Fruit fly (Drosophila melanogaster) whole organism, prepupa: ENCODE data around the gene Lgr4.

ENCODE experiments used
- Blimp-1 ChIP-seq: fragments of 200-800 bp; sonication (Bioruptor generic); optimal IDR thresholded peaks from 3 replicates; lab custom pipeline; 2017; ENCODE audit warnings: missing biosample characterization, missing genetic modification characterization, mild to moderate bottlenecking, moderate library complexity, missing genetic modification reagents
- CG10669 ChIP-seq: fragments of 200-800 bp; sonication (Bioruptor generic); optimal IDR thresholded peaks from 3 replicates; lab custom pipeline; 2018; ENCODE audit warnings: missing biosample characterization, mild to moderate bottlenecking, missing genetic modification characterization, moderate library complexity
- CG11762 ChIP-seq: fragments of 200-800 bp; sonication (Bioruptor generic); optimal IDR thresholded peaks from 3 replicates; lab custom pipeline; 2016; ENCODE audit warnings: missing biosample characterization, missing genetic modification characterization; ENCODE audit not compliant: insufficient read depth
- CG15336 ChIP-seq: fragments of 200-800 bp; sonication (Bioruptor generic); IDR thresholded peaks from 2 replicates; pipeline ENCODE4 v1.3.6; 2022; ENCODE audit warnings: missing biosample characterization, missing genetic modification characterization
- CG1621 ChIP-seq: fragments of 200-800 bp; sonication (Bioruptor generic); optimal IDR thresholded peaks from 3 replicates; lab custom pipeline; 2018; ENCODE audit warnings: missing biosample characterization, mild to moderate bottlenecking, missing genetic modification characterization
- CG16779 ChIP-seq: fragments of 200-800 bp; sonication (Bioruptor generic); optimal IDR thresholded peaks from 3 replicates; lab custom pipeline; 2017; ENCODE audit warnings: missing biosample characterization, mild to moderate bottlenecking, missing genetic modification characterization
- CG3032 ChIP-seq: fragments of 200-800 bp; optimal IDR thresholded peaks from 2 replicates; lab custom pipeline; 2019; ENCODE audit warnings: missing biosample characterization, mild to moderate bottlenecking, missing genetic modification characterization, moderate library complexity
- CG31627 ChIP-seq: fragments of 200-800 bp; sonication (Bioruptor generic); optimal IDR thresholded peaks from 3 replicates; lab custom pipeline; 2016; ENCODE audit warnings: missing biosample characterization, missing genetic modification characterization
- CG3919 ChIP-seq: fragments of 200-800 bp; sonication (Bioruptor generic); optimal IDR thresholded peaks from 3 replicates; lab custom pipeline; 2016; ENCODE audit warnings: missing biosample characterization, missing genetic modification characterization
- CG4318 ChIP-seq: fragments of 200-800 bp; sonication (Bioruptor generic); optimal IDR thresholded peaks from 3 replicates; lab custom pipeline; 2017; ENCODE audit warnings: missing biosample characterization, mild to moderate bottlenecking, missing genetic modification characterization
- CG6163 ChIP-seq: fragments of 200-800 bp; sonication (Bioruptor generic); IDR thresholded peaks from 3 replicates; pipeline ENCODE4 v1.3.6; 2022; ENCODE audit warnings: missing biosample characterization, missing genetic modification characterization
- CG6276 ChIP-seq: fragments of 200-800 bp; sonication (Bioruptor generic); optimal IDR thresholded peaks from 2 replicates; lab custom pipeline; 2017; ENCODE audit warnings: missing biosample characterization, mild to moderate bottlenecking, missing genetic modification characterization
- CG6792 ChIP-seq: fragments of 200-800 bp; sonication (Bioruptor generic); optimal IDR thresholded peaks from 3 replicates; lab custom pipeline; 2016; ENCODE audit warnings: missing biosample characterization, missing genetic modification characterization
- CG6808 ChIP-seq: fragments of 200-800 bp; sonication (Bioruptor generic); optimal IDR thresholded peaks from 3 replicates; lab custom pipeline; 2017; ENCODE audit warnings: missing biosample characterization, missing genetic modification characterization, mild to moderate bottlenecking, moderate library complexity, missing genetic modification reagents
- CG6854 ChIP-seq: fragments of 200-800 bp; sonication (Bioruptor generic); optimal IDR thresholded peaks from 2 replicates; lab custom pipeline; 2017; ENCODE audit warnings: missing biosample characterization, mild to moderate bottlenecking, missing genetic modification characterization
- CG7368 ChIP-seq: fragments of 200-800 bp; sonication (Bioruptor generic); optimal IDR thresholded peaks from 3 replicates; lab custom pipeline; 2016; ENCODE audit warnings: missing biosample characterization, missing genetic modification characterization
- CG8119 ChIP-seq: fragments of 200-800 bp; sonication (Bioruptor generic); IDR thresholded peaks from 3 replicates; pipeline ENCODE4 v1.3.6; 2022; ENCODE audit warnings: missing biosample characterization, missing genetic modification characterization
- CG8319 ChIP-seq: fragments of 200-800 bp; sonication (Bioruptor generic); optimal IDR thresholded peaks from 3 replicates; lab custom pipeline; 2016; ENCODE audit warnings: missing biosample characterization, missing genetic modification characterization
- CG8632 ChIP-seq: fragments of 200-800 bp; sonication (Bioruptor generic); optimal IDR thresholded peaks from 3 replicates; lab custom pipeline; 2016; ENCODE audit warnings: missing biosample characterization, missing genetic modification characterization
- CG9139 ChIP-seq: fragments of 200-800 bp; sonication (Bioruptor generic); optimal IDR thresholded peaks from 3 replicates; lab custom pipeline; 2017; ENCODE audit warnings: missing biosample characterization, mild to moderate bottlenecking, missing genetic modification characterization
- Eip75B ChIP-seq: fragments of 200-800 bp; sonication (Bioruptor generic); optimal IDR thresholded peaks from 3 replicates; lab custom pipeline; 2016; ENCODE audit warnings: missing biosample characterization, missing genetic modification characterization
- Eip78C ChIP-seq: fragments of 200-800 bp; sonication (Bioruptor generic); peaks from one replicate; lab custom pipeline; 2016; ENCODE audit warnings: missing biosample characterization, missing genetic modification characterization
- Ets21C ChIP-seq: fragments of 200-800 bp; sonication (Bioruptor generic); optimal IDR thresholded peaks from 3 replicates; lab custom pipeline; 2016; ENCODE audit warnings: missing biosample characterization, missing genetic modification characterization
- Hr39 ChIP-seq: fragments of 200-800 bp; sonication (Bioruptor generic); optimal IDR thresholded peaks from 2 replicates; lab custom pipeline; 2016; ENCODE audit warnings: missing biosample characterization, missing genetic modification characterization
- Hr4 ChIP-seq: fragments of 200-800 bp; sonication (Bioruptor generic); optimal IDR thresholded peaks from 3 replicates; lab custom pipeline; 2016; ENCODE audit warnings: missing biosample characterization, missing genetic modification characterization
- Lpt ChIP-seq: fragments of 200-800 bp; sonication (Bioruptor generic); optimal IDR thresholded peaks from 3 replicates; lab custom pipeline; 2016; ENCODE audit warnings: missing biosample characterization, missing genetic modification characterization
- Met ChIP-seq: fragments of 200-800 bp; sonication (Bioruptor generic); optimal IDR thresholded peaks from 3 replicates; lab custom pipeline; 2016; ENCODE audit warnings: missing biosample characterization, missing genetic modification characterization
- OdsH ChIP-seq: fragments of 200-800 bp; sonication (Bioruptor generic); optimal IDR thresholded peaks from 3 replicates; lab custom pipeline; 2016; ENCODE audit warnings: missing biosample characterization, missing genetic modification characterization
- Smox ChIP-seq: fragments of 200-800 bp; sonication (Bioruptor generic); optimal IDR thresholded peaks from 3 replicates; lab custom pipeline; 2016; ENCODE audit warnings: missing biosample characterization, missing genetic modification characterization
- Sox102F ChIP-seq: fragments of 200-800 bp; sonication (Bioruptor generic); optimal IDR thresholded peaks from 2 replicates; lab custom pipeline; 2016; ENCODE audit warnings: missing biosample characterization, mild to moderate bottlenecking, missing genetic modification characterization
- Sox14 ChIP-seq: fragments of 200-800 bp; sonication (Bioruptor generic); optimal IDR thresholded peaks from 3 replicates; lab custom pipeline; 2016; ENCODE audit warnings: missing biosample characterization, missing genetic modification characterization
- Sox15 ChIP-seq: fragments of 200-800 bp; sonication (Bioruptor generic); optimal IDR thresholded peaks from 3 replicates; lab custom pipeline; 2016; ENCODE audit warnings: missing biosample characterization, missing genetic modification characterization
- acj6 ChIP-seq: fragments of 200-800 bp; sonication (Bioruptor generic); optimal IDR thresholded peaks from 3 replicates; lab custom pipeline; 2016; ENCODE audit warnings: missing biosample characterization, missing genetic modification characterization
- dac ChIP-seq: fragments of 200-800 bp; sonication (Bioruptor generic); optimal IDR thresholded peaks from 2 replicates; lab custom pipeline; 2017; ENCODE audit warnings: missing biosample characterization, mild to moderate bottlenecking, missing genetic modification characterization
- dsx ChIP-seq: fragments of 200-800 bp; optimal IDR thresholded peaks from 3 replicates; lab custom pipeline; 2019; ENCODE audit warnings: missing biosample characterization, mild to moderate bottlenecking, missing genetic modification characterization, moderate library complexity; ENCODE audit not compliant: poor library complexity, severe bottlenecking
- eg ChIP-seq: fragments of 200-800 bp; sonication (Bioruptor generic); IDR thresholded peaks from 3 replicates; pipeline ENCODE4 v1.3.6; 2022; ENCODE audit warnings: missing biosample characterization, missing genetic modification characterization
- esn ChIP-seq: fragments of 200-800 bp; sonication (Bioruptor generic); optimal IDR thresholded peaks from 2 replicates; lab custom pipeline; 2016; ENCODE audit warnings: missing biosample characterization, mild to moderate bottlenecking, missing genetic modification characterization, moderate library complexity
- fd59A ChIP-seq: fragments of 200-800 bp; sonication (Bioruptor generic); optimal IDR thresholded peaks from 2 replicates; lab custom pipeline; 2017; ENCODE audit warnings: missing biosample characterization, mild to moderate bottlenecking, missing genetic modification characterization, missing genetic modification reagents
- fd85E ChIP-seq: fragments of 200-800 bp; sonication (Bioruptor generic); optimal IDR thresholded peaks from 3 replicates; lab custom pipeline; 2016; ENCODE audit warnings: missing biosample characterization, missing genetic modification characterization
- lz ChIP-seq: fragments of 200-800 bp; sonication (Bioruptor generic); optimal IDR thresholded peaks from 3 replicates; lab custom pipeline; 2016; ENCODE audit warnings: missing biosample characterization, missing genetic modification characterization
- net ChIP-seq: fragments of 200-800 bp; sonication (Bioruptor generic); optimal IDR thresholded peaks from 3 replicates; lab custom pipeline; 2016; ENCODE audit warnings: missing biosample characterization, missing genetic modification characterization
- pdm3 ChIP-seq: fragments of 200-800 bp; sonication (Bioruptor generic); optimal IDR thresholded peaks from 3 replicates; lab custom pipeline; 2016; ENCODE audit warnings: missing biosample characterization, missing genetic modification characterization
- salr ChIP-seq, 2 experiments: fragments of 200-800 bp; sonication (Bioruptor generic); optimal IDR thresholded peaks; 3 replicates each; lab custom pipeline; 2016 to 2018; ENCODE audit warnings: missing biosample characterization in 2 of 2, missing genetic modification characterization in 2 of 2, mild to moderate bottlenecking in 1 of 2
- spab ChIP-seq: fragments of 200-800 bp; sonication (Bioruptor generic); optimal IDR thresholded peaks from 2 replicates; lab custom pipeline; 2017; ENCODE audit warnings: missing biosample characterization, mild to moderate bottlenecking, missing genetic modification characterization, missing genetic modification reagents
- ss ChIP-seq, 2 experiments: fragments of 200-800 bp; sonication (Bioruptor generic); optimal IDR thresholded peaks; 2 replicates in 1 of 2; 3 replicates in 1 of 2; lab custom pipeline; 2017 to 2018; ENCODE audit warnings: mild to moderate bottlenecking in 2 of 2, missing biosample characterization in 2 of 2, missing genetic modification characterization in 2 of 2, moderate library complexity in 1 of 2
- svp ChIP-seq: fragments of 200-800 bp; sonication (Bioruptor generic); peaks from one replicate; lab custom pipeline; 2016; ENCODE audit warnings: missing biosample characterization, missing genetic modification characterization
- topi ChIP-seq: fragments of 200-800 bp; sonication (Bioruptor generic); optimal IDR thresholded peaks from 3 replicates; lab custom pipeline; 2016; ENCODE audit warnings: missing biosample characterization, missing genetic modification characterization
- vri ChIP-seq: fragments of 200-800 bp; sonication (Bioruptor generic); optimal IDR thresholded peaks from 3 replicates; lab custom pipeline; 2016; ENCODE audit warnings: missing biosample characterization, mild to moderate bottlenecking, missing genetic modification characterization

Lgr4 gene

DNA sequence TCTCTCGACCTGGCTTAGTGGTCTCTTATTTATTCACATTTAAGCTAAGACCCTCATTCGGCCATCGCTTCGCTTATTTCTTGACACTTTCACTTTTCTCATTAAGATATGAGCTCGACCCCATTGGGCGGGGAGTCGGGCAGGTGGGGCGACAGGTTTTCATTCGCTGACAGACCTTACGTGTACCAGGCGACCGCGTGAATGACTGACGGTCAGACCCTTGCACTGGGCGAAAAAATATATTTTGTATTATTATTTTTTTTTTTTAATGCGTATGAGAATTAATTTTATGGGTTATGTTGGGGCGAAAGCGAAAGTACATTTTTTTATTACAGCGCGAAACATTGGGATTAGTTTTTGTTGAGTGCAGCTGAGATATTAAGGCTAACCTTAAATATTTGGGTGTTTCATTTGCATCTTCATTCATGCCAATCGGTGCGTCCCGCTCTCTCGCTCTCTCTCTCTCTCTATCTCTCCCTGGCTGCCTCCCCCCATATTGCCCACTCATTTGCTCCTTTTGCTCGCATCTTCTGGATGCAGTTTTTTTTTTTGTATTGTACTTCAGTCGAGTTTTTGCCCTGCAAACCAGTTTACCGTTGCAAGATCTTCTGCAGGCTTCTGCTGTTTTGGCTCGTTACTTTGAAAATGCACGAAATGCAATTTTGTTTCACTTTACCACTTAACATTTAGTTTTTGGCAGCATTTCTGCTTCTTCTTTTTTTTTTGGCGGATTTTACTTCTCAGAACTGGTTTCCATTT, 51.8 kb downstream of the Lgr4 start (continued):
- TF ChIP-seq CG8319 (peak; percentile 53), CG9139 (GFP tag; lab: Kevin White, UChicago) (peak; percentile 46), topi (peak; percentile 81), Met (GFP tag; lab: Kevin White, UChicago) (peak; percentile 84), acj6 (GFP tag; lab: Kevin White, UChicago) (peak; percentile 86), spab (peak; percentile 8), CG6808 (peak; percentile 64), Eip75B (GFP tag; lab: Kevin White, UChicago) (peak; percentile 85), net (GFP tag; lab: Kevin White, UChicago) (peak; percentile 51), CG3919 (GFP tag; lab: Kevin White, UChicago) (peak; percentile 63)

- no peak for TF ChIP-seq CG16779
- peak; percentile 29 for TF ChIP-seq Ets21C
- peak; percentile 60 for TF ChIP-seq topi
- no peak for TF ChIP-seq vri (GFP tag; lab: Kevin White, UChicago)
- TF ChIP-seq esn: peak; percentile 56
- TF ChIP-seq eg (GFP tag; lab: Robert Waterston, UW): peak; percentile 80
- peak; percentile 34 for TF ChIP-seq CG11762 (GFP tag; lab: Kevin White, UChicago)
- peak; percentile 27 for TF ChIP-seq Lpt
- peak; percentile 36 for TF ChIP-seq Sox102F (GFP tag; lab: Kevin White, UChicago)
- TF ChIP-seq CG6792: peak; percentile 41
- peak; percentile 86 for TF ChIP-seq Eip78C (GFP tag; lab: Kevin White, UChicago)
- TF ChIP-seq CG7368 (GFP tag; lab: Kevin White, UChicago): peak; percentile 61
- TF ChIP-seq OdsH (GFP tag; lab: Kevin White, UChicago): peak; percentile 66
- TF ChIP-seq salr (GFP tag; optimal IDR thresholded peaks at IDR 0.05; lab: Kevin White, UChicago): peak in 1 of 2 experiments; percentile 25
- peak; percentile 65 for TF ChIP-seq net (GFP tag; lab: Kevin White, UChicago)
- no peak for TF ChIP-seq CG3032 (tag; lab: Kevin White, UChicago)
- peak; percentile 77 for TF ChIP-seq CG15336 (GFP tag; lab: Robert Waterston, UW)
- peak; percentile 35 for TF ChIP-seq Sox14 (GFP tag; lab: Kevin White, UChicago)
- TF ChIP-seq fd59A (GFP tag; lab: Kevin White, UChicago): no peak
- peak; percentile 73 for TF ChIP-seq CG8119 (GFP tag; lab: Robert Waterston, UW)
- TF ChIP-seq CG6276 (GFP tag; lab: Kevin White, UChicago): peak; percentile 67
- TF ChIP-seq CG8632 (GFP tag; lab: Kevin White, UChicago): peak; percentile 50
- TF ChIP-seq Hr4 (GFP tag; lab: Kevin White, UChicago): peak; percentile 77
- peak; percentile 73 for TF ChIP-seq CG6163 (GFP tag; lab: Robert Waterston, UW)
- no peak for TF ChIP-seq CG6854 (GFP tag; lab: Kevin White, UChicago)
- peak; percentile 48 for TF ChIP-seq CG4318 (GFP tag; lab: Kevin White, UChicago)
- no peak for TF ChIP-seq ss (GFP tag; optimal IDR thresholded peaks at IDR 0.05; lab: Kevin White, UChicago)
- TF ChIP-seq CG3919 (GFP tag; lab: Kevin White, UChicago): peak; percentile 72
- TF ChIP-seq dac: peak; percentile 47
- TF ChIP-seq Sox15 (GFP tag; lab: Kevin White, UChicago): peak; percentile 35
- TF ChIP-seq fd85E (GFP tag; lab: Kevin White, UChicago): no peak
- TF ChIP-seq svp (GFP tag; lab: Kevin White, UChicago): peak; percentile 83
- TF ChIP-seq Eip75B (GFP tag; lab: Kevin White, UChicago): peak; percentile 30
- TF ChIP-seq Blimp-1 (GFP tag; lab: Kevin White, UChicago): no peak
- no peak for TF ChIP-seq CG1621 (tag; lab: Kevin White, UChicago)
- peak; percentile 34 for TF ChIP-seq Smox (GFP tag; lab: Kevin White, UChicago)
- peak; percentile 55 for TF ChIP-seq CG31627
- TF ChIP-seq dsx (GFP tag; lab: Kevin White, UChicago): no peak
- peak; percentile 62 for TF ChIP-seq pdm3 (GFP tag; lab: Kevin White, UChicago)
- TF ChIP-seq Met (GFP tag; lab: Kevin White, UChicago): peak; percentile 56
- peak; percentile 25 for TF ChIP-seq CG10669 (GFP tag; lab: Kevin White, UChicago)
- TF ChIP-seq Hr39: peak; percentile 59
- peak; percentile 53 for TF ChIP-seq lz (GFP tag; lab: Kevin White, UChicago)
Measured at dm6 chrX:13135702-13136101, 53.3 kb downstream of the Lgr4 start.
